Fruit fly (Drosophila melanogaster): Measurements from ENCODE around the gene CG6769.

dm6 chrX:17865103-17865502, 4.3 kb downstream of the CG6769 start:
- TF ChIP-seq psq (optimal IDR thresholded peaks at IDR 0.05) (no peak), pan (optimal IDR thresholded peaks at IDR 0.05) (no peak)

Data from whole organism.